Fruit fly (Drosophila melanogaster): ENCODE results near the gene temp.

temp gene

DNA sequence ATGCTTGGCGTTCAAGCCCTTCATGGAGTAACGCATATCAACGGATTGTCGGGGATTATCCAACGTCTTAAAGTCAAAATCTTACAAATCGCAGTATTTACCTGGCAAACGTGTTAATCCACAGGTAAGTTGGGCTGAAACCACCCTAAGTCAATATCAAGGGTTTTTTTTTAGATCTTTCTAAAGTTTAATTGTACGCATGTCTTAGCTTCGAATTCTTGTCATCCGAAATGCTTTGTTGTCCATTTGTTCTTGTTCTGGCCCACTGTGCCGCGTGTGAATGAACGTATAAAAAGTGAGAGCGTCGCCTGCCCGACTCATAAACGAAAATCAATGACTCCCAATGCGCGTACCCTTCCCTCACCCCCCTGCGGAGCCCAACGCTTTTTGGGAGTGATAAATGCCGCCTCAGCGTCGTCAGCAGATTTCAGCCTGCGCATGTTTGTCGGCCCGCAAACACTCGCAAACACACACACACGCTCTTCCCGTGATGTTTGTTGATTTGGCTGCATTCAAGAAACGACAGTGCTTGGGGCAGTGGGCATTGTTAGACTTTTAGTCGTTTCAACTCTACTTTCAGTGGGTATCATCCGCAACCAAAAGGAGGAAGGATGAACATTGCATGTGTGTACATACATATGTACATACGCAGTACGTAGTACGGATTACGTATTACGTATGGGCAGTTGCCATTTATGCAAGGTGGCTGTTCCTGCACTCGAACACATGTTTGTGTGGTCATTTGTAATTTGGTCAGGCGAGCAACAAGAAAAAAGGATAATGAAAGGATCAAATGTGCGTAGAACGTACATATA lies 34.1 kb upstream of the temp start:
- TF ChIP-seq Dif (GFP tag; optimal IDR thresholded peaks at IDR 0.05; ENCODE audit: partially characterized antibody) (peak; percentile 52), psq (GFP tag; optimal IDR thresholded peaks at IDR 0.05) (peak; percentile 89), Hr78 (GFP tag; optimal IDR thresholded peaks at IDR 0.05) (no peak), Dfd (GFP tag; optimal IDR thresholded peaks at IDR 0.05) (no peak), HLH106 (tag; optimal IDR thresholded peaks at IDR 0.05) (peak; percentile 95), dmrt93B (GFP tag; optimal IDR thresholded peaks at IDR 0.05) (peak; percentile 96), lola (GFP tag; optimal IDR thresholded peaks at IDR 0.05) (no peak), CG32264 (GFP tag; optimal IDR thresholded peaks at IDR 0.05) (peak; percentile 83), N (GFP tag; optimal IDR thresholded peaks at IDR 0.05) (no peak), Sp1 (GFP tag; optimal IDR thresholded peaks at IDR 0.05) (peak; percentile 97), CG9705 (GFP tag; optimal IDR thresholded peaks at IDR 0.05) (peak; percentile 96), sage (GFP tag; optimal IDR thresholded peaks at IDR 0.05) (no peak), h (GFP tag; optimal IDR thresholded peaks at IDR 0.05) (peak; percentile 92), ey (GFP tag; optimal IDR thresholded peaks at IDR 0.05) (peak; percentile 95), Mio (GFP tag; optimal IDR thresholded peaks at IDR 0.05) (peak; percentile 48), woc (GFP tag; optimal IDR thresholded peaks at IDR 0.05) (peak; percentile 97), br (GFP tag; optimal IDR thresholded peaks at IDR 0.05) (peak; percentile 95), dl (GFP tag; optimal IDR thresholded peaks at IDR 0.05; ENCODE audit: insufficient read depth in 1 of 2, partially characterized antibody in 2 of 2) (peak in 1 of 2 experiments; percentile 46), GATAd (GFP tag; optimal IDR thresholded peaks at IDR 0.05) (no peak), Hnf4 (GFP tag; optimal IDR thresholded peaks at IDR 0.05) (peak; percentile 49), usp (GFP tag; optimal IDR thresholded peaks at IDR 0.05) (peak; percentile 16), Rel (GFP tag; optimal IDR thresholded peaks at IDR 0.05) (peak; percentile 19), Rel (tag; optimal IDR thresholded peaks at IDR 0.05) (peak; percentile 79), dsf (GFP tag; optimal IDR thresholded peaks at IDR 0.05; ENCODE audit: borderline replicate concordance) (no peak), Myc (optimal IDR thresholded peaks at IDR 0.05) (no peak), foxo (GFP tag; optimal IDR thresholded peaks at IDR 0.05) (peak; percentile 80 to 95), sv (GFP tag; optimal IDR thresholded peaks at IDR 0.05) (peak; percentile 81), Vsx2 (GFP tag; optimal IDR thresholded peaks at IDR 0.05; ENCODE audit: partially characterized antibody) (no peak), Jra (GFP tag; optimal IDR thresholded peaks at IDR 0.05) (peak; percentile 81), pan (optimal IDR thresholded peaks at IDR 0.05) (no peak), jim (GFP tag; optimal IDR thresholded peaks at IDR 0.05) (no peak), brk (GFP tag; optimal IDR thresholded peaks at IDR 0.05) (no peak), OdsH (GFP tag; optimal IDR thresholded peaks at IDR 0.05) (peak; percentile 91), tai (GFP tag; optimal IDR thresholded peaks at IDR 0.05) (peak; percentile 78), rgr (GFP tag; optimal IDR thresholded peaks at IDR 0.05) (peak; percentile 89), Hr83 (GFP tag; optimal IDR thresholded peaks at IDR 0.05; ENCODE audit: poor library complexity, severe bottlenecking) (peak; percentile 71), Abd-B (GFP tag; optimal IDR thresholded peaks at IDR 0.05) (no peak), CrebA (GFP tag; optimal IDR thresholded peaks at IDR 0.05; ENCODE audit: borderline replicate concordance) (peak; percentile 53), fru (GFP tag; optimal IDR thresholded peaks at IDR 0.05) (peak; percentile 97)

DNA sequence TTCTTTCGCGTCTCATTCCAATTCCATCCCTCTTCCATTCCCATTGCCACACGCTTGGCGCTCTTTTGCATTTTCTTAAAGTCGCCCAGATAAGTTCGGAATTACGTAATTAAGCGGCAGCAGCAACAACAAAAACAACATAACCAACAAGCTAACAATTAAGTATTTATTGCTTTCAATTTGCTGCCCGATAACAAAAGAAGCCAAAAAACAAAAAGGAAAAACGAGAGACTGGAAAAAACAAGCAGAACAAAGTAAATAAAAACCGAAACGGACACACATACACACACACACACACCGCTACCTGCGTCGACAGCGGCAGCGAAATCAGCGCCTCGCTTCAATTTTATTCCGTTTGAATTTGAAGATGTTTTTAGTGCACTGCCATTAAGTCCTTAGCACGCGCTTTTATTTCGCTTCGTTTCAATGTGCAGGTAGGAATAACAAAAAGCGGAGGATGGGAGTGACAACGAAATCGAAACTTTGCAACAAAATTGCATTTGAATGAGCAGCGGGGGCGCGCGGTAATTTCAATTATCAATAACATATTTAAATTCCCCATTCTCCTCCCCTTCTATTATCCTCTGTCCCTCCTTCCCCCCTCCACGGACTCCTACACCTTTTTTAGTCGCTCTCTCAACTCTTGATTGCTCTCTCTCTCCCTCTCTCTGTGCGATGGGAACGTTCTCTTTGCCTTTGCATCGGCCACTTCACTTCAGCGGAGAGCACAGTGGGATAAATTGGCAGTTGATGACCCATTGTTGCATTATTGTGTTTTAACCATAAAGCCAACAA lies 33.3 kb upstream of the temp start, which contains the start of gene Raf:
Gene Raf, plus strand, starts transcription at position 32 of the 795 bp plus-strand sequence.
- TF ChIP-seq jim (GFP tag; optimal IDR thresholded peaks at IDR 0.05) (peak; percentile 68), dl (GFP tag; optimal IDR thresholded peaks at IDR 0.05; ENCODE audit: insufficient read depth in 1 of 2, partially characterized antibody in 2 of 2) (peak; percentile 67 to 91), N (GFP tag; optimal IDR thresholded peaks at IDR 0.05) (no peak), br (GFP tag; optimal IDR thresholded peaks at IDR 0.05) (no peak), psq (GFP tag; optimal IDR thresholded peaks at IDR 0.05) (no peak), Hnf4 (GFP tag; optimal IDR thresholded peaks at IDR 0.05) (peak; percentile 58), Hr83 (GFP tag; optimal IDR thresholded peaks at IDR 0.05; ENCODE audit: poor library complexity, severe bottlenecking) (no peak), woc (GFP tag; optimal IDR thresholded peaks at IDR 0.05) (no peak), fru (GFP tag; optimal IDR thresholded peaks at IDR 0.05) (no peak), usp (GFP tag; optimal IDR thresholded peaks at IDR 0.05) (no peak), Rel (GFP tag; optimal IDR thresholded peaks at IDR 0.05) (no peak), Rel (tag; optimal IDR thresholded peaks at IDR 0.05) (peak; percentile 30), sv (GFP tag; optimal IDR thresholded peaks at IDR 0.05) (no peak), CrebA (GFP tag; optimal IDR thresholded peaks at IDR 0.05; ENCODE audit: borderline replicate concordance) (peak; percentile 0), sage (GFP tag; optimal IDR thresholded peaks at IDR 0.05) (no peak), foxo (GFP tag; optimal IDR thresholded peaks at IDR 0.05) (no peak), Myc (optimal IDR thresholded peaks at IDR 0.05) (no peak), GATAd (GFP tag; optimal IDR thresholded peaks at IDR 0.05) (no peak), Hr78 (GFP tag; optimal IDR thresholded peaks at IDR 0.05) (no peak), Abd-B (GFP tag; optimal IDR thresholded peaks at IDR 0.05) (no peak), CG9705 (GFP tag; optimal IDR thresholded peaks at IDR 0.05) (no peak), pan (optimal IDR thresholded peaks at IDR 0.05) (no peak), rgr (GFP tag; optimal IDR thresholded peaks at IDR 0.05) (no peak), Dif (GFP tag; optimal IDR thresholded peaks at IDR 0.05; ENCODE audit: partially characterized antibody) (peak; percentile 91), dsf (GFP tag; optimal IDR thresholded peaks at IDR 0.05; ENCODE audit: borderline replicate concordance) (no peak), ey (GFP tag; optimal IDR thresholded peaks at IDR 0.05) (no peak), lola (GFP tag; optimal IDR thresholded peaks at IDR 0.05) (no peak), Mio (GFP tag; optimal IDR thresholded peaks at IDR 0.05) (no peak), Vsx2 (GFP tag; optimal IDR thresholded peaks at IDR 0.05; ENCODE audit: partially characterized antibody) (no peak), OdsH (GFP tag; optimal IDR thresholded peaks at IDR 0.05) (no peak), Sp1 (GFP tag; optimal IDR thresholded peaks at IDR 0.05) (peak; percentile 25), h (GFP tag; optimal IDR thresholded peaks at IDR 0.05) (no peak), dmrt93B (GFP tag; optimal IDR thresholded peaks at IDR 0.05) (no peak)

All from whole organism, wandering third instar larva.